Worm (Caenorhabditis elegans): ENCODE results near the gene F29A7.3.

Gene F29A7.3

DNA sequence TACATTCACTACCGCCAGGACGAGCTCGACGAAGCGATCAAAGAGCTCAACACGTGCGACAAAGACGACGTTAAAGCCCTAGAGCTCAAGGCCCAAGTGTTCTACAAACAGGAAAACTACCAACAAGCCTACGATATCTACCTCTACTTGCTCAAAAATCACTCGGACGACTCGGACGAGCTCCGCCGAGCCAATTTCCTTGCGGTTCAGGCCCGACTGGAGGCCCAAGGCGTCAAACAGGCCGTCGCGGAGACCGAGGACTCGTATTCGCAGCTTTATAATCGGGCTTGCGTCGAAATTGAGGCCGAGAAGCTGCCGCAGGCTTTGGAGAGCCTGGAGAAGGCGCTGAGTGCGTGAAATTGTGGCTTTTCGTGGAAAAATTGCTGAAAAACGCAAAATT lies 34.8 kb downstream of the F29A7.3 start:
- TF ChIP-seq sdz-12 (GFP tag; optimal IDR thresholded peaks at IDR 0.05) (no peak), F37D6.2 (tag; optimal IDR thresholded peaks at IDR 0.05) (no peak), unc-62 (GFP tag; optimal IDR thresholded peaks at IDR 0.05 in 1 of 2) (peak in 1 of 2 experiments; percentile 81), unc-62 (tag; optimal IDR thresholded peaks at IDR 0.05) (no peak), set-16 (GFP tag; IDR thresholded peaks at IDR 0.05) (peak; percentile 76), nhr-111 (GFP tag; optimal IDR thresholded peaks at IDR 0.05) (no peak), lin-1 (GFP tag; IDR thresholded peaks at IDR 0.05) (no peak)

DNA sequence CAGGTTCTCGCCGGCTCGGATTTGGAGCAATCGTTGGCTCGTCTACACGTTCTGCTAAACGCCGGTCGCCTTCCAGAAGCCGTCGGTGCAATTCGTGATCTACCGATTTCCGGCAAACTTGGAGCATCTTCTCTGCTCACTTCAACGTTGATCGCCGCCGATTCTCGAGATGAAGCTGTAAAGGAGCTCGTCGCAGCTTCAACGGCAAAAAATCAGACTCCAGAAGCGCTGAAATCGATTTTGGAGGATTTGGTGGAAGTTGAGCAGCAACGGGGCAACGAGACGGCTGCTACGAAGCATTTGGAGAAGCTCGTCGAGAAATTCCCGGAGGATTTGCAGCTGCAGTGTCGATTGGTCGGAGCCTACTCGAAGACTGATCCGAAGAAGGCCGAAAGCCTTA lies 38.6 kb downstream of the F29A7.3 start:
- TF ChIP-seq set-16 (GFP tag; IDR thresholded peaks at IDR 0.05) (peak; percentile 56), daf-12 (tag; optimal IDR thresholded peaks at IDR 0.05) (no peak)

DNA sequence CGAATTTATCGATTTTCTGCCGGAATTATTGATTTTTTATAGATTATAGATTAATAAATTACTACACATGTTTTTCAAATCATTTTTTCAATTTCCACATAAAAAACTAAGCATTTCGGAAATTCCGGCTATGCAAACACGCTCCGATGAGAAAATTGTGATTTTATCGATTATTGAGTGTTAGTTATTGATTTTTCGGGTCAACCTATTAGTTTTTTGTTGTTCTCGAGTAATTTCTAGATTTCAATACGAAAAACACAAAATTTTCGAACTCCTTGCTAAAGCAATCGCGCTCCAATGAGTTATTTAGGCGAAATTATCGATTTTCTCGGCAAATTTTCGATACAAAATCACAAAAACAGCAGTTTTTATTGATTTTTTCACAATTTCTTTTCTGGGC lies 42.3 kb downstream of the F29A7.3 start:
- peak; percentile 75 for TF ChIP-seq ceh-28 (tag; optimal IDR thresholded peaks at IDR 0.05)
- TF ChIP-seq mdl-1 (tag; optimal IDR thresholded peaks at IDR 0.05): no peak
- peak in 1 of 2 experiments; percentile 51 for TF ChIP-seq unc-62 (GFP tag; optimal IDR thresholded peaks at IDR 0.05 in 1 of 2)
- TF ChIP-seq unc-62 (tag; optimal IDR thresholded peaks at IDR 0.05): no peak

DNA sequence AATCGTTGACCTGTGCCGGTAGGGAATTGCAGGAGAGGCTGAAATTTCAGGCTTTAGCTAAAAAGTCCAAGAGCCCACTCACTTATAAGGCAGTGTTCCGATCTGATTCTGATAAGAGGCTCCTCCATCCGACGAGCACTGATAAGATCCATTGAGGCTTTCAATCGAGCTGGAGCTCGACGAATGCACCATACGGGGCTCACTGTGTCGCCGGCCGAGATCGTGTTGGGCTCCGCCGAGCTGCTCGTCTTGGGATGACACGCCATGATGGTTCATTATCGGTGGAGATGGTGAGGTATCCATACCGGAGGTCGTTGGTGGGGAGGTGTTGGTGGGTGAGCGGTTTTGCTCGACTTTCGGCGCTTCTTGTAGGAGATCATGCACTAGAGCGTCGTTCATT lies 43.3 kb downstream of the F29A7.3 start:
- TF ChIP-seq ceh-62 (tag; optimal IDR thresholded peaks at IDR 0.05) (no peak), set-16 (GFP tag; IDR thresholded peaks at IDR 0.05) (peak; percentile 48; the same call in 1 of the 2 replicates)

DNA sequence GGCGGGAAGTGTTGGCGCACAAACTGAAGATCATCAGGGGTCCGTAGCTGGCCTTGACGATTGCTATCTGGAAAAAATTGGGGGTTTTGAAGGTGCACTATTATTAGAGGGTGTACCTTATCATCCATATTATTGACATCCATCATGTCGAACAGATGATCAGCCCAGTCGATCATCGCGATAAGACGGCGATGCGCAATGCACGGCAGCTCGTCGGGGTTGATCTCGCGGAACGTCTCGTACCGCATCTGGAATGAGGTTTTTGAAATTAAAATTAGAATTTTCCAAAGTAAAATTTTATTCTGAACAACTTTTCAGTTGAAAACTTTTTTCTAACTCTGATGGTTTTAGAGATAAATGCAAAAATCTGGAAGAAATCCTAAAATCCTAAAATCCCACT lies 44.9 kb downstream of the F29A7.3 start:
- TF ChIP-seq unc-130 (GFP tag; optimal IDR thresholded peaks at IDR 0.05) (no peak), aha-1 (tag) (peak; percentile 79), skn-1 (tag; optimal IDR thresholded peaks at IDR 0.05) (no peak)

DNA sequence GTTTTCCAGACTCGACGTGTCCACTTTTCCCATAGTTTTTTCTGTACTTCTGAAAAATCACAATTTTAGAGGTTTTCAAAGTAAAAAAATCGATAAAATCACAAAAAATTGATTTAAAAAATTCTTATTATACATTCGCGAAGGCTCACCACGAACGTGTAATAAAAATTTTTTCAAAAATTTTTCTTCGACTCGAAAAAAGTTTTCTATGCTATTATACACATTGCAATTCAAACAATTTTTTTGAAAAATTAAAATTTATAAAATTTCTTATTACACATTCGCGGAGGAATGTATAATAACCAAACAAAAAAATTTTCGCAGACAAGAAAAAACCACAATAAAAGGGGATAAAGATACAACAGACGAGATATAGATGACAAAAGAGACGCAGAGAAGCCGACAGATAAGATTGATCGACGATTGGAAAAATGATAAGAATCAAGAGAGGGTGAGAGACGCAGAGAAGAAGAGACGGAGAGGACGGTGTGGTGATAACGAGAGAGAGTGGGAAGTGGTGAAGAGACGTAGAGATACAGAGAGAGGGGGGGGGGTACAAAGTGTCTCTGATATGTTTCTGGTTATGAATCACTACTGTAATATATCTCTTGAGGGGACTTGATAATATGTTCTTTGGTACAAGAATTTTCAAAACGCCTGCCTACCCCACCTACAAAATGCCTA lies 47.6 kb downstream of the F29A7.3 start, which contains the start of gene nhr-119:
nhr-119 (minus strand) TSS at position 51 of the 684 bp plus-strand sequence.
- TF ChIP-seq ZK546.5 (tag; optimal IDR thresholded peaks at IDR 0.05) (no peak), F37D6.2 (tag; optimal IDR thresholded peaks at IDR 0.05) (no peak), fkh-10 (GFP tag; optimal IDR thresholded peaks at IDR 0.05) (no peak), unc-62 (GFP tag; optimal IDR thresholded peaks at IDR 0.05 in 1 of 2) (peak in 1 of 2 experiments; percentile 68), unc-62 (tag; optimal IDR thresholded peaks at IDR 0.05) (no peak), lin-1 (GFP tag; IDR thresholded peaks at IDR 0.05) (peak; percentile 74), spr-3 (GFP tag; optimal IDR thresholded peaks at IDR 0.05) (no peak), nhr-77 (tag; optimal IDR thresholded peaks at IDR 0.05) (peak; percentile 45), ceh-28 (tag; optimal IDR thresholded peaks at IDR 0.05) (peak; percentile 19), ztf-11 (tag; optimal IDR thresholded peaks at IDR 0.05) (no peak), hlh-30 (tag; optimal IDR thresholded peaks at IDR 0.05; ENCODE audit: insufficient read depth) (peak; percentile 73), sdz-12 (GFP tag; optimal IDR thresholded peaks at IDR 0.05) (no peak), ceh-20 (GFP tag; IDR thresholded peaks at IDR 0.05) (peak; percentile 70), arid-1 (GFP tag; conservative IDR thresholded peaks at IDR 0.05) (no peak), unc-39 (tag; optimal IDR thresholded peaks at IDR 0.05) (no peak), jun-1 (tag; optimal IDR thresholded peaks at IDR 0.05) (peak; percentile 22), tag-97 (GFP tag; IDR thresholded peaks at IDR 0.05) (no peak), zfp-3 (GFP tag; conservative IDR thresholded peaks at IDR 0.05) (no peak), ama-1 (optimal IDR thresholded peaks at IDR 0.05) (no peak), mxl-3 (GFP tag; optimal IDR thresholded peaks at IDR 0.05) (peak; percentile 89), F10B5.3 (tag; optimal IDR thresholded peaks at IDR 0.05) (no peak), mxl-2 (GFP tag; conservative IDR thresholded peaks at IDR 0.05) (no peak), hif-1 (tag; optimal IDR thresholded peaks at IDR 0.05) (peak in 1 of 2 experiments; percentile 14), lim-7 (GFP tag; IDR thresholded peaks at IDR 0.05) (no peak), dmd-6 (GFP tag; IDR thresholded peaks at IDR 0.05) (peak; percentile 91), hmg-1.1 (GFP tag; IDR thresholded peaks at IDR 0.05) (peak; percentile 59), nhr-28 (tag; optimal IDR thresholded peaks at IDR 0.05) (peak; percentile 91), ztf-7 (tag; optimal IDR thresholded peaks at IDR 0.05) (no peak), Y48G9A.11 (GFP tag; IDR thresholded peaks at IDR 0.05) (no peak), duxl-1 (tag; optimal IDR thresholded peaks at IDR 0.05; ENCODE audit: poor library complexity) (peak; percentile 47), mdt-29 (GFP tag; IDR thresholded peaks at IDR 0.05) (0 out of 2 replicates have a peak, but pooled peaks have one; percentile 31), Y105C5A.15 (GFP tag; IDR thresholded peaks at IDR 0.05) (no peak)

Data from whole organism, L4 larva.